Worm (Caenorhabditis elegans) whole organism, L4/young adult: ENCODE measurements around the gene grl-1.
A peak's percentile ranks its signal among the peaks of the same experiment; 100 is the strongest.

Experiments
- W03F9.2 ChIP-seq: fragments of 150-350 bp; optimal IDR thresholded peaks from 2 replicates; lab custom pipeline; 2014; ENCODE audit warnings: missing biosample characterization, missing genetic modification characterization
- dao-5 ChIP-seq: sonication (generic microtip); optimal IDR thresholded peaks from 2 replicates; lab custom pipeline; 2016; ENCODE audit warnings: missing genotype, missing genetic modification characterization, moderate library complexity, missing compliant biosample characterization
- him-1 ChIP-seq: sonication (generic microtip); optimal IDR thresholded peaks from 2 replicates; lab custom pipeline; 2016; ENCODE audit warnings: missing genotype, missing genetic modification reagents, missing genetic modification characterization, missing compliant biosample characterization

ce11 chrV:5504807-5505442, 28.7 kb downstream of the grl-1 start, which contains the start of the genes dnj-19 and nhr-47:
- peak; percentile 59 for TF ChIP-seq him-1 (tag; lab: Kevin White, UChicago)
- no peak for TF ChIP-seq dao-5 (tag; lab: Kevin White, UChicago)
- peak; percentile 76 for TF ChIP-seq W03F9.2 (tag; lab: Kevin White, UChicago)
